Worm (Caenorhabditis elegans) whole organism, L2 larva: Measurements from ENCODE around the gene C17G10.1.

Experiments
- ama-1 ChIP-seq: fragments of 150-350 bp; optimal IDR thresholded peaks from 2 replicates; lab custom pipeline; 2018; ENCODE audit warnings: inconsistent platforms
- blmp-1 ChIP-seq: sonication (generic microtip); optimal IDR thresholded peaks from 2 replicates; lab custom pipeline; 2017; ENCODE audit warnings: missing genetic modification characterization, mild to moderate bottlenecking, missing compliant biosample characterization, antibody characterized with exemption, moderate library complexity; ENCODE audit not compliant: insufficient read depth
- dmd-4 ChIP-seq: sonication (generic microtip); optimal IDR thresholded peaks from 2 replicates; lab custom pipeline; 2017; ENCODE audit warnings: missing biosample characterization, missing genetic modification characterization
- egl-27 ChIP-seq: sonication (generic microtip); optimal IDR thresholded peaks from 3 replicates; lab custom pipeline; 2017; ENCODE audit warnings: missing biosample characterization, missing genetic modification reagents, missing genetic modification characterization
- elt-1 ChIP-seq: fragments of 150-350 bp; optimal IDR thresholded peaks from 2 replicates; lab custom pipeline; 2014; ENCODE audit warnings: missing biosample characterization, missing genetic modification characterization
- gmeb-1 ChIP-seq: fragments of 150-350 bp; optimal IDR thresholded peaks from 2 replicates; lab custom pipeline; 2014; ENCODE audit warnings: missing biosample characterization, missing genetic modification characterization
- lin-11 ChIP-seq: fragments of 150-350 bp; sonication (generic microtip); optimal IDR thresholded peaks from 2 replicates; lab custom pipeline; 2014; ENCODE audit warnings: missing biosample characterization, missing genetic modification characterization, inconsistent platforms, mixed read lengths
- lin-13 ChIP-seq: fragments of 150-350 bp; optimal IDR thresholded peaks from 2 replicates; lab custom pipeline; 2014; ENCODE audit warnings: missing biosample characterization, missing genetic modification reagents, missing genetic modification characterization
- lin-39 ChIP-seq: fragments of 150-350 bp; optimal IDR thresholded peaks from 2 replicates; lab custom pipeline; 2014; ENCODE audit warnings: missing biosample characterization, missing genetic modification reagents, missing genetic modification characterization
- lsy-2 ChIP-seq, 2 experiments: fragments of 150-350 bp in 1 of 2; sonication (generic microtip) in 1 of 2; optimal IDR thresholded peaks; 2 replicates each; lab custom pipeline; 2014 to 2017; ENCODE audit warnings: missing biosample characterization in 2 of 2, missing genetic modification characterization in 2 of 2
- mbf-1 ChIP-seq: sonication (generic microtip); optimal IDR thresholded peaks from 2 replicates; lab custom pipeline; 2017; ENCODE audit warnings: missing biosample characterization, missing genetic modification characterization
- nhr-11 ChIP-seq: fragments of 150-350 bp; optimal IDR thresholded peaks from 2 replicates; lab custom pipeline; 2014; ENCODE audit warnings: missing biosample characterization, missing genetic modification characterization
- nhr-12 ChIP-seq: fragments of 150-350 bp; optimal IDR thresholded peaks from 2 replicates; lab custom pipeline; 2014; ENCODE audit warnings: missing biosample characterization, missing genetic modification characterization
- nhr-23 ChIP-seq: fragments of 150-350 bp; optimal IDR thresholded peaks from 2 replicates; lab custom pipeline; 2014; ENCODE audit warnings: missing biosample characterization, missing genetic modification reagents, missing genetic modification characterization
- nhr-6 ChIP-seq: fragments of 150-350 bp; optimal IDR thresholded peaks from 2 replicates; lab custom pipeline; 2014; ENCODE audit warnings: missing biosample characterization, missing genetic modification characterization
- peb-1 ChIP-seq: fragments of 150-350 bp; optimal IDR thresholded peaks from 2 replicates; lab custom pipeline; 2014; ENCODE audit warnings: missing biosample characterization, missing genetic modification characterization
- unc-39 ChIP-seq: fragments of 150-350 bp; optimal IDR thresholded peaks from 2 replicates; lab custom pipeline; 2014; ENCODE audit warnings: missing biosample characterization, missing genetic modification characterization
- ztf-1 ChIP-seq: fragments of 200-800 bp; sonication (Bioruptor generic); conservative IDR thresholded peaks from 2 replicates; pipeline ENCODE4 v1.3.6; 2022; ENCODE audit warnings: missing genetic modification characterization, missing compliant biosample characterization
- ztf-11 ChIP-seq: sonication (generic microtip); optimal IDR thresholded peaks from 2 replicates; lab custom pipeline; 2017; ENCODE audit warnings: missing biosample characterization, missing genetic modification characterization
- ztf-4 ChIP-seq: fragments of 150-350 bp; optimal IDR thresholded peaks from 2 replicates; lab custom pipeline; 2014; ENCODE audit warnings: missing biosample characterization, missing genetic modification characterization

C17G10.1 gene

ce11 chrII:5640362-5641079 lies 44.2 kb downstream of the C17G10.1 start:
- TF ChIP-seq elt-1 (tag; lab: Kevin White, UChicago), result no peak
- TF ChIP-seq dmd-4 (tag; lab: Kevin White, UChicago), result no peak
- no peak for TF ChIP-seq nhr-12 (tag; lab: Kevin White, UChicago)
- no peak for TF ChIP-seq ama-1 (lab: Kevin White, UChicago)
- no peak for TF ChIP-seq blmp-1 (tag; lab: Kevin White, UChicago)
- TF ChIP-seq lin-11 (tag; lab: Kevin White, UChicago), result no peak
- no peak for TF ChIP-seq lin-39
- no peak for TF ChIP-seq egl-27 (tag; lab: Kevin White, UChicago)
- no peak for TF ChIP-seq lsy-2 (tag; optimal IDR thresholded peaks at IDR 0.05; lab: Kevin White, UChicago)
- no peak for TF ChIP-seq nhr-6 (tag; lab: Kevin White, UChicago)
- no peak for TF ChIP-seq lin-13 (GFP tag; lab: Kevin White, UChicago)

DNA sequence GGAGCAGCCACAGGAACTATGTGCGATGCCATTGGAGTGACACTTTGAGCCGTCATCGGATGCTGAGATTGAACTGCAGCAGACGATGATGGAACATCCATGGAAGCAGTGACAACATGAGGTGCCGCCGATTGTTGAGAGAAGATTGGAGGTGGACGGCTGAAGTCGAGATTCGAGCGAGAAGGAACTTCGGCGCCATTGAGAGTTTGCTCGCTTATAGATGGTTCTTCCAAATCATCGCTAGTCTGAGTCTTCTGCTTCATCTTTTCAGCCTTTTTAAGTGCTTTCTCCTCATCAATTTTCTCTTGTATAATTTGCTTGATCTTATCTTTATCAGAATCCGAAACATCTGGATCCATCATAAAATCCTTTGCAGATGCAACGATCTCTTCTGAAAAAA lies 45.8 kb downstream of the C17G10.1 start:
- TF ChIP-seq blmp-1 (tag; lab: Kevin White, UChicago), result no peak
- TF ChIP-seq lin-11 (tag; lab: Kevin White, UChicago), result no peak
- TF ChIP-seq nhr-11 (tag; lab: Kevin White, UChicago), result no peak
- TF ChIP-seq ama-1 (lab: Kevin White, UChicago), result no peak
- TF ChIP-seq lin-39, result no peak
- TF ChIP-seq ztf-1 (GFP tag; lab: Robert Waterston, UW), result no peak
- no peak for TF ChIP-seq nhr-23 (tag; lab: Kevin White, UChicago)

DNA sequence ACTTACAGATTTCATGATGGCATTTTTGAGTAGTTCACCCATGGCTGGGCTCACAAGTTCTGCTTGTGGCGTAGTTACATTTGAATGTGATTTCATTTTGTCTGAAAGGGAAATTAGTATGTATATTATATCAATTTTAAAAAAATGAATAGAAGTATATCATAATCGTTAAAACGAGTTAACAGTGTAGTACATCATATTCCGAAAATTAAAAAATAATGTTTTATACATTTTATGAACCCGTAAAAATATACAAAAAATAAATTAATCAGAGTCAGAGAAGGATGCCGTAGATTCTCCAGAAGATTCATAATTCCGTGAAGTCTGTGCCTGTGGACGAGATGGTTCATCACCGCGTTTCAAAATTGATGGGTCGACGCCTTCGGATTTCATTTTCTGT lies 50.6 kb downstream of the C17G10.1 start, which contains the start of gene F59E12.9:
F59E12.9 (minus strand) TSS at position 101 of the 400 bp plus-strand sequence.
- TF ChIP-seq ztf-11 (tag; lab: Kevin White, UChicago), result no peak
- TF ChIP-seq unc-39 (tag; lab: Kevin White, UChicago), result no peak
- TF ChIP-seq ama-1 (lab: Kevin White, UChicago), result no peak
- no peak for TF ChIP-seq peb-1 (tag; lab: Kevin White, UChicago)
- no peak for TF ChIP-seq mbf-1 (tag; lab: Kevin White, UChicago)
- TF ChIP-seq ztf-4, result no peak
- no peak for TF ChIP-seq nhr-11 (tag; lab: Kevin White, UChicago)
- TF ChIP-seq gmeb-1, result no peak
